Fruit fly (Drosophila melanogaster) whole organism, embryonic: ENCODE results near the gene mmy.

Source experiments
- Asciz ChIP-seq: fragments of 200-800 bp; sonication (Bioruptor generic); optimal IDR thresholded peaks from 2 replicates; lab custom pipeline; 2017; ENCODE audit warnings: missing biosample characterization, mild to moderate bottlenecking, missing genetic modification characterization, missing genetic modification reagents
- Awh ChIP-seq: fragments of 200-800 bp; sonication (Bioruptor generic); IDR thresholded peaks from 2 replicates; pipeline ENCODE4, ENCODE4 v1.3.6; 2022; ENCODE audit warnings: missing biosample characterization, missing genetic modification characterization
- B-H1 ChIP-seq: fragments of 200-800 bp; sonication (Bioruptor generic); IDR thresholded peaks from 3 replicates; pipeline ENCODE4 v1.3.6; 2022; ENCODE audit warnings: missing biosample characterization, missing genetic modification characterization
- CG10147 ChIP-seq: fragments of 200-800 bp; sonication (Bioruptor generic); optimal IDR thresholded peaks from 2 replicates; lab custom pipeline; 2019; ENCODE audit warnings: missing biosample characterization, mild to moderate bottlenecking, missing genetic modification characterization, moderate library complexity
- CG1024 ChIP-seq: fragments of 200-800 bp; sonication (Bioruptor generic); IDR thresholded peaks from 2 replicates; pipeline ENCODE4 v1.3.6; 2022; ENCODE audit warnings: missing biosample characterization, missing genetic modification characterization
- CG10321 ChIP-seq: fragments of 200-800 bp; sonication (Bioruptor generic); IDR thresholded peaks from 2 replicates; pipeline ENCODE4 v1.3.6; 2022; ENCODE audit warnings: missing biosample characterization, missing genetic modification characterization
- CG11093 ChIP-seq: fragments of 200-800 bp; sonication (Bioruptor generic); IDR thresholded peaks from 3 replicates; pipeline ENCODE4 v1.3.6; 2022; ENCODE audit warnings: missing biosample characterization, missing genetic modification characterization
- CG11456 ChIP-seq: fragments of 200-800 bp; sonication (Bioruptor generic); IDR thresholded peaks from 3 replicates; pipeline ENCODE4 v1.3.6; 2022; ENCODE audit warnings: missing biosample characterization, missing genetic modification characterization
- CG11695 ChIP-seq: fragments of 200-800 bp; sonication (Bioruptor generic); IDR thresholded peaks from 3 replicates; pipeline ENCODE4 v1.3.6; 2022; ENCODE audit warnings: missing biosample characterization, missing genetic modification characterization
- CG13287 ChIP-seq: fragments of 200-800 bp; sonication (Bioruptor generic); IDR thresholded peaks from 2 replicates; pipeline ENCODE4 v1.3.6; 2022; ENCODE audit warnings: missing biosample characterization, missing genetic modification characterization; ENCODE audit not compliant: partially characterized antibody
- CG13296 ChIP-seq: fragments of 200-800 bp; sonication (Bioruptor generic); optimal IDR thresholded peaks from 3 replicates; lab custom pipeline; 2018; ENCODE audit warnings: missing biosample characterization, mild to moderate bottlenecking, missing genetic modification characterization
- CG13424 ChIP-seq: fragments of 200-800 bp; sonication (Bioruptor generic); optimal IDR thresholded peaks from 2 replicates; lab custom pipeline; 2019; ENCODE audit warnings: missing biosample characterization, mild to moderate bottlenecking, missing genetic modification characterization, moderate library complexity
- CG15479 ChIP-seq: fragments of 200-800 bp; sonication (Bioruptor generic); optimal IDR thresholded peaks from 3 replicates; lab custom pipeline; 2019; ENCODE audit warnings: missing biosample characterization, mild to moderate bottlenecking, missing genetic modification characterization, moderate library complexity
- CG17328 ChIP-seq: fragments of 200-800 bp; sonication (Bioruptor generic); IDR thresholded peaks from 2 replicates; pipeline ENCODE4 v1.3.6; 2022; ENCODE audit warnings: missing biosample characterization, missing genetic modification characterization
- CG18764 ChIP-seq: fragments of 200-800 bp; sonication (Bioruptor generic); optimal IDR thresholded peaks from 3 replicates; lab custom pipeline; 2016; ENCODE audit warnings: missing biosample characterization, missing genetic modification characterization
- CG2889 ChIP-seq: fragments of 200-800 bp; sonication (Bioruptor generic); IDR thresholded peaks from 3 replicates; pipeline ENCODE4 v1.3.6; 2022; ENCODE audit warnings: missing biosample characterization, missing genetic modification characterization
- CG34422 ChIP-seq: fragments of 200-800 bp; sonication (Bioruptor generic); IDR thresholded peaks from 3 replicates; pipeline ENCODE4 v1.3.6; 2022; ENCODE audit warnings: missing biosample characterization, missing genetic modification characterization
- CG3838 ChIP-seq: fragments of 200-800 bp; sonication (Bioruptor generic); optimal IDR thresholded peaks from 3 replicates; lab custom pipeline; 2016; ENCODE audit warnings: missing biosample characterization, missing genetic modification characterization
- CG6272 ChIP-seq: fragments of 200-800 bp; sonication (Bioruptor generic); IDR thresholded peaks from 2 replicates; pipeline ENCODE4 v1.3.6; 2022; ENCODE audit warnings: missing biosample characterization, missing genetic modification characterization
- CG7963 ChIP-seq: fragments of 200-800 bp; sonication (Bioruptor generic); IDR thresholded peaks from 3 replicates; pipeline ENCODE4 v1.3.6; 2022; ENCODE audit warnings: missing biosample characterization, missing genetic modification characterization; ENCODE audit not compliant: partially characterized antibody
- CG8089 ChIP-seq: fragments of 200-800 bp; sonication (Bioruptor generic); optimal IDR thresholded peaks from 3 replicates; lab custom pipeline; 2016; ENCODE audit warnings: missing biosample characterization, missing genetic modification characterization
- CG8478 ChIP-seq: fragments of >200 bp; optimal IDR thresholded peaks from 2 replicates; lab custom pipeline; 2018
- CoRest ChIP-seq: fragments of 200-800 bp; sonication (Bioruptor generic); optimal IDR thresholded peaks from 3 replicates; lab custom pipeline; 2018; ENCODE audit warnings: missing biosample characterization, mild to moderate bottlenecking, missing genetic modification characterization, moderate library complexity
- Deaf1 ChIP-seq: fragments of 200-800 bp; optimal IDR thresholded peaks from 3 replicates; lab custom pipeline; 2019; ENCODE audit warnings: missing biosample characterization, mild to moderate bottlenecking, missing genetic modification characterization, moderate library complexity
- Dek ChIP-seq: fragments of 200-800 bp; sonication (Bioruptor generic); optimal IDR thresholded peaks from 3 replicates; lab custom pipeline; 2019; ENCODE audit warnings: missing biosample characterization, mild to moderate bottlenecking, missing genetic modification characterization, moderate library complexity
- Drgx ChIP-seq: fragments of 200-800 bp; sonication (Bioruptor generic); IDR thresholded peaks from 2 replicates; pipeline ENCODE4 v1.3.6; 2022; ENCODE audit warnings: missing biosample characterization, missing genetic modification characterization
- Fer1 ChIP-seq: fragments of 200-800 bp; sonication (Bioruptor generic); optimal IDR thresholded peaks from 2 replicates; lab custom pipeline; 2017; ENCODE audit warnings: missing biosample characterization, mild to moderate bottlenecking, missing genetic modification characterization
- Hey ChIP-seq: fragments of 200-800 bp; sonication (Bioruptor generic); optimal IDR thresholded peaks from 3 replicates; lab custom pipeline; 2018; ENCODE audit warnings: missing biosample characterization, mild to moderate bottlenecking, missing genetic modification characterization
- Med ChIP-seq: fragments of 200-800 bp; sonication (Bioruptor generic); peaks from one replicate; lab custom pipeline; 2016; ENCODE audit warnings: missing biosample characterization, missing genetic modification characterization, mild to moderate bottlenecking, inconsistent platforms, moderate library complexity
- Nf-YA ChIP-seq: fragments of 200-800 bp; sonication (Bioruptor generic); IDR thresholded peaks from 2 replicates; pipeline ENCODE4 v1.3.6; 2022; ENCODE audit warnings: missing biosample characterization, missing genetic modification characterization
- Ravus ChIP-seq: fragments of 200-800 bp; sonication (Bioruptor generic); IDR thresholded peaks from 2 replicates; pipeline ENCODE4 v1.3.6; 2022; ENCODE audit warnings: missing biosample characterization, missing genetic modification characterization
- Stat92E ChIP-seq, 3 experiments: fragments of >200 bp in 2 of 3; fragments of 200-800 bp in 1 of 3; sonication (Bioruptor generic) in 1 of 3; optimal IDR thresholded peaks; 2 replicates each; lab custom pipeline; 2017 to 2019; ENCODE audit warnings: missing biosample characterization in 3 of 3, missing genetic modification characterization in 3 of 3, mild to moderate bottlenecking in 1 of 3, moderate library complexity in 1 of 3
- ara ChIP-seq: fragments of 200-800 bp; sonication (Bioruptor generic); IDR thresholded peaks from 2 replicates; pipeline ENCODE4 v1.3.6; 2022; ENCODE audit warnings: missing biosample characterization, missing genetic modification characterization
- chif ChIP-seq, 2 experiments: fragments of 200-800 bp; sonication (Bioruptor generic); optimal IDR thresholded peaks; 3 replicates each; lab custom pipeline; 2016; ENCODE audit warnings: missing biosample characterization in 2 of 2, missing genetic modification characterization in 2 of 2
- ci ChIP-seq: fragments of 200-800 bp; sonication (Bioruptor generic); IDR thresholded peaks from 3 replicates; pipeline ENCODE4 v1.3.6; 2022; ENCODE audit warnings: missing biosample characterization, missing genetic modification characterization
- dmrt99B ChIP-seq: fragments of 200-800 bp; sonication (Bioruptor generic); optimal IDR thresholded peaks from 2 replicates; lab custom pipeline; 2018; ENCODE audit warnings: missing biosample characterization, mild to moderate bottlenecking, missing genetic modification characterization, moderate library complexity
- exex ChIP-seq: fragments of 200-800 bp; sonication (Bioruptor generic); optimal IDR thresholded peaks from 4 replicates; lab custom pipeline; 2018; ENCODE audit warnings: missing biosample characterization, mild to moderate bottlenecking, missing genetic modification characterization, moderate library complexity
- fd64A ChIP-seq: fragments of 200-800 bp; sonication (Bioruptor generic); optimal IDR thresholded peaks from 3 replicates; lab custom pipeline; 2018; ENCODE audit warnings: missing biosample characterization, mild to moderate bottlenecking, missing genetic modification characterization
- org-1 ChIP-seq: fragments of 200-800 bp; sonication (Bioruptor generic); optimal IDR thresholded peaks from 2 replicates; lab custom pipeline; 2017; ENCODE audit warnings: missing biosample characterization, missing genetic modification characterization
- prd ChIP-seq, 3 experiments: fragments of >200 bp in 2 of 3; fragments of 200-800 bp in 1 of 3; sonication (Bioruptor generic) in 1 of 3; optimal IDR thresholded peaks in 2 of 3; IDR thresholded peaks in 1 of 3; 2 replicates in 2 of 3; 3 replicates in 1 of 3; pipeline versions ENCODE4 v1.3.6 to Lab custom; 2017 to 2022; ENCODE audit warnings: missing biosample characterization in 1 of 3, missing genetic modification characterization in 1 of 3
- pros ChIP-seq: fragments of 200-800 bp; sonication (Bioruptor generic); optimal IDR thresholded peaks from 3 replicates; lab custom pipeline; 2019; ENCODE audit warnings: missing biosample characterization, mild to moderate bottlenecking, missing genetic modification characterization, moderate library complexity
- pum ChIP-seq: fragments of 200-800 bp; sonication (Bioruptor generic); optimal IDR thresholded peaks from 2 replicates; lab custom pipeline; 2016; ENCODE audit warnings: missing biosample characterization, missing genetic modification characterization
- ranshi ChIP-seq: fragments of 200-800 bp; sonication (Bioruptor generic); IDR thresholded peaks from 2 replicates; pipeline ENCODE4 v1.3.6; 2022; ENCODE audit warnings: missing biosample characterization, missing genetic modification characterization
- sc ChIP-seq, 3 experiments: fragments of >200 bp in 2 of 3; fragments of 200-800 bp in 1 of 3; sonication (Bioruptor generic) in 1 of 3; optimal IDR thresholded peaks; 2 replicates in 2 of 3; 3 replicates in 1 of 3; lab custom pipeline; 2017; ENCODE audit warnings: mild to moderate bottlenecking in 1 of 3, missing biosample characterization in 1 of 3, missing genetic modification characterization in 1 of 3, missing genetic modification reagents in 1 of 3
- sens ChIP-seq: fragments of 200-800 bp; sonication (Bioruptor generic); peaks from one replicate; lab custom pipeline; 2016; ENCODE audit warnings: missing biosample characterization, missing genetic modification characterization
- sqz ChIP-seq: fragments of 200-800 bp; sonication (Bioruptor generic); optimal IDR thresholded peaks from 3 replicates; lab custom pipeline; 2018; ENCODE audit warnings: missing biosample characterization, mild to moderate bottlenecking, missing genetic modification characterization
- sr ChIP-seq: fragments of 200-800 bp; sonication (Bioruptor generic); IDR thresholded peaks from 3 replicates; pipeline ENCODE4 v1.3.6; 2022; ENCODE audit warnings: missing biosample characterization, missing genetic modification characterization
- tin ChIP-seq: fragments of 200-800 bp; sonication (Bioruptor generic); optimal IDR thresholded peaks from 3 replicates; lab custom pipeline; 2016; ENCODE audit warnings: missing biosample characterization, missing genetic modification characterization
- unc-4 ChIP-seq: fragments of 200-800 bp; sonication (Bioruptor generic); IDR thresholded peaks from 2 replicates; pipeline ENCODE4 v1.3.6; 2022; ENCODE audit warnings: missing biosample characterization, missing genetic modification characterization; ENCODE audit not compliant: partially characterized antibody

mmy gene

DNA sequence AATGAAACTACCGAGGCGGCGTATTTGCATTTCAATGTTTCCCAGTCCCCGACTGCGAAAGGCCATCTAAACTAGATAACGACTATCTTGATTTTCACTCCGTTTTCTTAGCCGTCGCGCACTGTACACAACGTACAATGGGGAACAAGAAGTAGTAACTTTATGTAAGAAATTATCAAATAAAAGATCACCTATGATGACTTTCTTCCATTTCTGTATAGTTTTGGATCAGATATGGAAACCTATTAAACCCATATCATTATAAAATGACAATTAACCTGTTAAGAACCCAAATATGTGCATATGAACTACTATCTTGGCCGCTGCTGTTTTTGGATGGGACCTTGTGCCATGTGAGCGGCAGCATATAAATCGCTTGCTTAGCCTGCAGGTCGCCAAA, 9.4 kb downstream of the mmy start (continued):
- no peak for TF ChIP-seq Nf-YA (GFP tag; lab: Robert Waterston, UW)
- TF ChIP-seq org-1, result no peak
- TF ChIP-seq ara, result no peak
- no peak for TF ChIP-seq CG8089 (GFP tag; lab: Kevin White, UChicago)
- TF ChIP-seq CG13424 (tag; lab: Kevin White, UChicago), result no peak
- no peak for TF ChIP-seq exex (tag; lab: Kevin White, UChicago)
- no peak for TF ChIP-seq CG13287
- no peak for TF ChIP-seq CG1024 (GFP tag; lab: Robert Waterston, UW)
- no peak for TF ChIP-seq CoRest
- no peak for TF ChIP-seq CG18764
- TF ChIP-seq B-H1 (GFP tag; lab: Robert Waterston, UW), result no peak
- peak; percentile 10 for TF ChIP-seq pros (GFP tag; lab: Kevin White, UChicago)
- no peak for TF ChIP-seq Deaf1 (tag; lab: Kevin White, UChicago)
- peak; percentile 50 for TF ChIP-seq dmrt99B (tag; lab: Kevin White, UChicago)
- peak; percentile 67 for TF ChIP-seq CG11695
- no peak for TF ChIP-seq chif (GFP tag; optimal IDR thresholded peaks at IDR 0.05; lab: Kevin White, UChicago)
- TF ChIP-seq CG10147 (GFP tag; lab: Kevin White, UChicago), result no peak
- TF ChIP-seq, all 482 proteins: peak for 11

DNA sequence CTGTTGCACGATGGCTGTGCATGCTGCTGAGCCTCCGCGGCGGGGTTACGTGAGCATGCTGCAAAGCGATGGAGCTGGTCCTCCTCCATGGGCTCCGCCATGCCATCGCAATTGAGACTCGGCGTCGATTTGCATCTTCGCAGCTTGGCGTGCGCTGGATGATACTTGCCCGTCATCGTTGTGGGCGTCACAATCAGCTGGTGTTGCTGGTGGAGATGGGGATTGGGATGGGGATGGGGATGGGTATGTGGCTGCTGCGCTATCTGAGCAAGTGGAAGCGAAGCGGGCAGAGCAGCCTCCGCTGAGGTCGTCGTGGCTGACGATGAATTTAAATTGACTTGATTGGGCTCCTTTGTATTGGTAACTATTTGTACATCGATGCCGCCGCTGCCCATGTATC, 10.3 kb downstream of the mmy start:
- TF ChIP-seq CG6272 (GFP tag; lab: Robert Waterston, UW) (0 out of 2 replicates have a peak, but pooled peaks have one; percentile 12), tin (GFP tag; lab: Kevin White, UChicago) (no peak), Stat92E (GFP tag; optimal IDR thresholded peaks at IDR 0.05; lab: Kevin White, UChicago) (no peak), CG15479 (GFP tag; lab: Kevin White, UChicago) (peak; percentile 49), pum (GFP tag; lab: Kevin White, UChicago) (no peak), sr (GFP tag; lab: Robert Waterston, UW) (peak; percentile 34; the same call in 1 of the 3 replicates), CG2889 (0 out of 3 replicates have a peak, but pooled peaks have one; percentile 14), CG8478 (lab: Kevin White, UChicago) (peak; percentile 66), Asciz (no peak), Med (GFP tag; lab: Kevin White, UChicago) (peak; percentile 10), CG11093 (GFP tag; lab: Robert Waterston, UW) (peak; percentile 38; the same call in 1 of the 3 replicates), prd (optimal IDR thresholded peaks at IDR 0.05; lab: Kevin White, UChicago) (no peak), prd (GFP tag; IDR thresholded peaks at IDR 0.05; lab: Robert Waterston, UW) (0 out of 3 replicates have a peak, but pooled peaks have one; percentile 24), Dek (tag; lab: Kevin White, UChicago) (no peak), Drgx (peak; percentile 8; the same call in 1 of the 2 replicates), sens (peak; percentile 3), CG34422 (GFP tag; lab: Robert Waterston, UW) (peak; percentile 18; the same call in 1 of the 3 replicates), CG3838 (GFP tag; lab: Kevin White, UChicago) (no peak), Awh (GFP tag; lab: Robert Waterston, UW) (peak; percentile 30; the same call in 1 of the 2 replicates), CG11456 (GFP tag; lab: Robert Waterston, UW) (0 out of 3 replicates have a peak, but pooled peaks have one; percentile 8), ci (GFP tag; lab: Robert Waterston, UW) (0 out of 3 replicates have a peak, but pooled peaks have one; percentile 55), ara (0 out of 2 replicates have a peak, but pooled peaks have one; percentile 10)

- TF ChIP-seq Med (GFP tag; lab: Kevin White, UChicago), result peak; percentile 43
- TF ChIP-seq Ravus, result no peak
- no peak for TF ChIP-seq ranshi
- 0 out of 2 replicates have a peak, but pooled peaks have one; percentile 35 for TF ChIP-seq CG10321 (GFP tag; lab: Robert Waterston, UW)
- no peak for TF ChIP-seq sqz (GFP tag; lab: Kevin White, UChicago)
- TF ChIP-seq unc-4 (GFP tag; lab: Robert Waterston, UW), result no peak
- no peak for TF ChIP-seq CG17328
- no peak for TF ChIP-seq CG8478 (lab: Kevin White, UChicago)
- TF ChIP-seq CG13296, result peak; percentile 36
- no peak for TF ChIP-seq fd64A (GFP tag; lab: Kevin White, UChicago)
- no peak for TF ChIP-seq Hey
- no peak for TF ChIP-seq CG7963
- no peak for TF ChIP-seq sc (optimal IDR thresholded peaks at IDR 0.05; lab: Kevin White, UChicago)
- TF ChIP-seq sc (GFP tag; optimal IDR thresholded peaks at IDR 0.05; lab: Kevin White, UChicago), result no peak
- TF ChIP-seq Fer1 (GFP tag; lab: Kevin White, UChicago), result no peak
Measured at dm6 chr2L:6462259-6462658, 11.4 kb downstream of the mmy start.
